Fruit fly (Drosophila melanogaster): ENCODE results near the gene CG5618.

DNA sequence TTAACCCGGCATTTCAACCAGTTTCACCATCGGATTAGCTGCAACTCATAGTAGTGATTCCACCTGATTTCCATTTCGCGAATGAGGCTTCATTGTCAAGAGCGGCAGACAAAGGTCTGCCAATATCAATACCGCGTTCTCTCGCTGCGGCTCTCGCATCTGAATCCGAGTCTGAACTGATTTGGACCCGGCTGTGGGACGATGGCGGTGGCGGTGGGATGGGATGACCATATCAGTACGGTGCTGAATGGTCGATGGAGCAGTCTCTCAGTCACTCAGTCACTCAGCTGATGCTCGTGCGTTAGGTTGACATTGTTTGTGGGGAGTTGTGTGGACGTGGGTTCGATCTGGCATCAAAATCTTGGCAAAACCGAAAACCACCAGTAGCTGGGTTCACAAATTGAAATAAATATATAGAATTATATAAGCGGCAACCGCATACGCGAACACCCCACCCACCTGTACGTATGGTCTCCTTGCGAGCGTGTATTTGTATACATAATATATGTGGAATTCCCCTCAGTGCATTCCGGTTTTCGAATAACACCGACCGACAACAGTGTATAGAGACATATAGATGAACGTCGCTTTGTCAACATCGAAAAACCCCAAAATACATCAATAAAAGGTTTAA is 36.2 kb upstream of the CG5618 start, which contains the start of gene Spn77Ba:
- TF ChIP-seq CG8478 (optimal IDR thresholded peaks at IDR 0.05) = no peak
- TF ChIP-seq CTCF (optimal IDR thresholded peaks at IDR 0.05) = no peak
